Fruit fly (Drosophila melanogaster): ENCODE data around the gene Rnf146.

The Rnf146 gene

dm6 chr3L:19676050-19676449 is 33.4 kb upstream of the Rnf146 start (continued):
- TF ChIP-seq Eip75B (GFP tag; optimal IDR thresholded peaks at IDR 0.05) = peak; percentile 55
- TF ChIP-seq CG8632 (GFP tag; optimal IDR thresholded peaks at IDR 0.05) = no peak
- TF ChIP-seq eg (GFP tag; IDR thresholded peaks at IDR 0.05) = no peak
- peak; percentile 25 for TF ChIP-seq acj6 (GFP tag; optimal IDR thresholded peaks at IDR 0.05)
- TF ChIP-seq CG6854 (GFP tag; optimal IDR thresholded peaks at IDR 0.05) = no peak
- TF ChIP-seq fd85E (GFP tag; optimal IDR thresholded peaks at IDR 0.05) = no peak
- no peak for TF ChIP-seq Hr38 (GFP tag; optimal IDR thresholded peaks at IDR 0.05)
- TF ChIP-seq CG34406 (GFP tag; optimal IDR thresholded peaks at IDR 0.05) = peak; percentile 40
- no peak for TF ChIP-seq Blimp-1 (GFP tag; optimal IDR thresholded peaks at IDR 0.05)
- TF ChIP-seq CG9139 (GFP tag; optimal IDR thresholded peaks at IDR 0.05) = peak; percentile 13
- peak; percentile 32 for TF ChIP-seq CG10669 (GFP tag; optimal IDR thresholded peaks at IDR 0.05)
- TF ChIP-seq CG31627 (GFP tag; optimal IDR thresholded peaks at IDR 0.05) = peak; percentile 27
- peak; percentile 39 for TF ChIP-seq CG10631 (GFP tag; optimal IDR thresholded peaks at IDR 0.05)
- TF ChIP-seq CG15336 (GFP tag; IDR thresholded peaks at IDR 0.05) = peak; percentile 42; the same call in 1 of the 2 replicates
- no peak for TF ChIP-seq Ets21C (GFP tag; optimal IDR thresholded peaks at IDR 0.05)
- no peak for TF ChIP-seq fkh (GFP tag; optimal IDR thresholded peaks at IDR 0.05)
- peak; percentile 56 for TF ChIP-seq topi (GFP tag; optimal IDR thresholded peaks at IDR 0.05)
- TF ChIP-seq vri (GFP tag; optimal IDR thresholded peaks at IDR 0.05) = no peak
- TF ChIP-seq CG11902 (GFP tag; optimal IDR thresholded peaks at IDR 0.05) = peak; percentile 15
- no peak for TF ChIP-seq net (GFP tag; optimal IDR thresholded peaks at IDR 0.05)
- TF ChIP-seq Smox (GFP tag; optimal IDR thresholded peaks at IDR 0.05) = no peak
- no peak for TF ChIP-seq CG16779 (tag; optimal IDR thresholded peaks at IDR 0.05)
- TF ChIP-seq Sox15 (GFP tag; optimal IDR thresholded peaks at IDR 0.05) = no peak
- no peak for TF ChIP-seq CG6163 (GFP tag; IDR thresholded peaks at IDR 0.05)
- TF ChIP-seq Lpt (GFP tag; optimal IDR thresholded peaks at IDR 0.05) = no peak
- no peak for TF ChIP-seq salr (GFP tag; optimal IDR thresholded peaks at IDR 0.05)
- TF ChIP-seq Eip93F (GFP tag; optimal IDR thresholded peaks at IDR 0.05) = no peak
- peak; percentile 82 for TF ChIP-seq Eip78C (GFP tag)
- peak; percentile 19 for TF ChIP-seq CG11762 (GFP tag; optimal IDR thresholded peaks at IDR 0.05; ENCODE audit: insufficient read depth)
- peak; percentile 76 for TF ChIP-seq svp (GFP tag)
- no peak for TF ChIP-seq CG7368 (GFP tag; optimal IDR thresholded peaks at IDR 0.05)
- no peak for TF ChIP-seq Ets96B (tag; optimal IDR thresholded peaks at IDR 0.05)
- TF ChIP-seq OdsH (GFP tag; optimal IDR thresholded peaks at IDR 0.05) = peak; percentile 34
- TF ChIP-seq Hr39 (GFP tag; optimal IDR thresholded peaks at IDR 0.05) = peak; percentile 37
- TF ChIP-seq CG1621 (tag; optimal IDR thresholded peaks at IDR 0.05) = no peak
- TF ChIP-seq pdm3 (GFP tag; optimal IDR thresholded peaks at IDR 0.05) = peak; percentile 16
- peak; percentile 37 for TF ChIP-seq achi (GFP tag; optimal IDR thresholded peaks at IDR 0.05)
- peak; percentile 50 for TF ChIP-seq esn (GFP tag; optimal IDR thresholded peaks at IDR 0.05)
- TF ChIP-seq Sox14 (GFP tag; optimal IDR thresholded peaks at IDR 0.05) = peak; percentile 21
- TF ChIP-seq CG6808 (GFP tag; optimal IDR thresholded peaks at IDR 0.05) = peak; percentile 39

DNA sequence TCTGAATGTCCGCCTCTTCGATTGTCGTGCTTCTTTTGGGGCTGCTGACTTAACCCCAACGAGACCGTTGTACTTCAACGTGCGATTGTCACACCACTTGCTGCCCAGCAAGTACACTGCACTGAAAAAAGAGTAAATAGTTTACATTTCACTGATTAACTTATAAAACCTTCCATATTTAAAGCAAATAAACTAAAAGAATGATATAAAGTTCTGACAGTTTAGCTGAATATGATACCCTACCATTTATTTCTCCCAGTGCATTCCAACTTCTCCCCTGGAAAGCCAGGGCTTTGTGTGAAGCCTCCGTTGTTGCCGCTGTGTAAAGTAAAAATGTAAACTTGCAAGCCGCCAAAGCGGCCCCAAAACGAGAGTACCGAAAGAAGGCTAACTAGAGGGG is 31.7 kb upstream of the Rnf146 start:
- peak; percentile 40 for TF ChIP-seq Smox (GFP tag; optimal IDR thresholded peaks at IDR 0.05)
- peak; percentile 56 for TF ChIP-seq Met (GFP tag; optimal IDR thresholded peaks at IDR 0.05)
- peak; percentile 44 for TF ChIP-seq achi (GFP tag; optimal IDR thresholded peaks at IDR 0.05)
- TF ChIP-seq ss (GFP tag; optimal IDR thresholded peaks at IDR 0.05) = peak; percentile 8 to 27
- TF ChIP-seq CG8319 (GFP tag; optimal IDR thresholded peaks at IDR 0.05) = no peak
- TF ChIP-seq topi (GFP tag; optimal IDR thresholded peaks at IDR 0.05) = peak; percentile 50
- peak; percentile 41 for TF ChIP-seq Sox102F (GFP tag; optimal IDR thresholded peaks at IDR 0.05)
- TF ChIP-seq Ets21C (GFP tag; optimal IDR thresholded peaks at IDR 0.05) = peak; percentile 23
- TF ChIP-seq fd85E (GFP tag; optimal IDR thresholded peaks at IDR 0.05) = no peak
- TF ChIP-seq Hr4 (GFP tag; optimal IDR thresholded peaks at IDR 0.05) = peak; percentile 28
- TF ChIP-seq CG31627 (GFP tag; optimal IDR thresholded peaks at IDR 0.05) = peak; percentile 43
- peak; percentile 56 for TF ChIP-seq Ets96B (tag; optimal IDR thresholded peaks at IDR 0.05)
- peak; percentile 40 for TF ChIP-seq CG32006 (GFP tag; optimal IDR thresholded peaks at IDR 0.05)
- TF ChIP-seq CG11762 (GFP tag; optimal IDR thresholded peaks at IDR 0.05; ENCODE audit: insufficient read depth) = no peak
- TF ChIP-seq cyc (GFP tag; optimal IDR thresholded peaks at IDR 0.05) = peak; percentile 55
- peak; percentile 30; the same call in 1 of the 2 replicates for TF ChIP-seq CG15336 (GFP tag; IDR thresholded peaks at IDR 0.05)
- no peak for TF ChIP-seq CG6276 (GFP tag; optimal IDR thresholded peaks at IDR 0.05)
- TF ChIP-seq CG7368 (GFP tag; optimal IDR thresholded peaks at IDR 0.05) = peak; percentile 5
- peak; percentile 57; the same call in 2 of the 3 replicates for TF ChIP-seq CG8119 (GFP tag; IDR thresholded peaks at IDR 0.05)
- no peak for TF ChIP-seq Eip93F (GFP tag; optimal IDR thresholded peaks at IDR 0.05)
- TF ChIP-seq CG11294 (GFP tag; IDR thresholded peaks at IDR 0.05) = no peak
- peak; percentile 24 for TF ChIP-seq Sox15 (GFP tag; optimal IDR thresholded peaks at IDR 0.05)
- peak; percentile 77 for TF ChIP-seq svp (GFP tag)
- peak; percentile 4 for TF ChIP-seq CG9139 (GFP tag; optimal IDR thresholded peaks at IDR 0.05)
- TF ChIP-seq CG3919 (GFP tag; optimal IDR thresholded peaks at IDR 0.05) = peak; percentile 60
- TF ChIP-seq CG6854 (GFP tag; optimal IDR thresholded peaks at IDR 0.05) = no peak
